Worm (Caenorhabditis elegans): ENCODE measurements around the gene irg-8.

The irg-8 gene

DNA sequence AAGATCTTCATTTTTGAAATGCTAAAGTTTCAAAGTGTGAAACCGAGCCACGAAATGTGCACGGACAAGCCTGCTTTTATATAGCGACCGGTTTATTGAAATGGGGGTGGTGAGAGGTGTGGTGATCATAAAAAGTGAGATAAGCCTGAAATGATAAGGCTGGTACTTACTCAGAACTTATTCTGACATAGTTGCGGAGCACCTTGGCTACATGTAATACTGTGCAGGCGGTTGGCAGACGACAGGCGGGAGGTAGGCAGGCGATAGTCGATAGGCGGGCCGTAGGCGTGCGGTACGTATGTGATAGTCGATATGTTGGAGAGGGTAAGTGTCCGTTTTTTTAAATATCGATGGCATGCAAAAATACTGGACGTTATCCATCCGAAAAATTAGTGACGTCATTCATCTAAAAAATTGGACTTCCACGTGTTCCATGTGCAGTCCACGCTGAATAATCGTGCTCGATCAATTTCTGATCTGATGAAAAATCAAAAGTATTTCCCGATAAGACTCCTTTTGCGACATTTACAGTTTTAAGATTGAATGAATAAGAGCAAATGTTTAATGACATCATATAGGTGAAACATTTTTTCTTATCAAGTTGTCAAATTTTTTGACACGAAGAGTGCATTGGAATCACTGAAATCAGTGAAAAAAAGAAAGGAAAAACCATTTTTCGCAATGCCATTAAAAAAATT is at the start of gene irg-8:
Gene irg-8 (minus strand): TSS at position 51 of the 698 bp plus-strand sequence.
- TF ChIP-seq swsn-7 (tag; optimal IDR thresholded peaks at IDR 0.05) = no peak
- TF ChIP-seq elt-2 (tag; optimal IDR thresholded peaks at IDR 0.05) = peak; percentile 44
- no peak for TF ChIP-seq grh-1 (GFP tag; IDR thresholded peaks at IDR 0.05)

DNA sequence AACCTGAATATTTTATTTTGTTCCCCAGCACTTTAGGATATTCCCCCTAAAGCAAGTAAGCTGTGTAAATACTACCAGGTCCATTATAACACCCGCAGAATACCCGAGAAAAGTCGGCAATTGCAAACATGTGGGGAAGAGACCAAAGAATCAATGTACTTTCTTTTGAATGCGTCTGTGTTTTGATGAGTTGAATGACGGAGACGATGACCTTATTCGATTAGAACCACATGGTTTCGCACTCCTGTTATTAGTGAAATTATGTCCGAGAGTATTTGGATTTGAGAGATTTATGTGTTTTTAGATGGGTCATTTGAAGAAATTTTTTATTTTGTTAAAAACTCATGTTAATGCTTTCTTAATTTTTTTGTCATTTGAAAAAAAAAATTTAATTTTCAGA is 47.8 kb upstream of the irg-8 start:
- TF ChIP-seq nhr-71 (tag; optimal IDR thresholded peaks at IDR 0.05) (peak; percentile 45), fkh-4 (tag; optimal IDR thresholded peaks at IDR 0.05; ENCODE audit: borderline replicate concordance) (peak; percentile 32), nhr-20 (tag; optimal IDR thresholded peaks at IDR 0.05) (peak; percentile 4), lin-13 (GFP tag; optimal IDR thresholded peaks at IDR 0.05) (peak; percentile 10), dsc-1 (tag; optimal IDR thresholded peaks at IDR 0.05) (peak; percentile 90), nhr-90 (tag; optimal IDR thresholded peaks at IDR 0.05; ENCODE audit: poor library complexity) (no peak), blmp-1 (tag; optimal IDR thresholded peaks at IDR 0.05) (peak; percentile 89), egl-27 (tag; optimal IDR thresholded peaks at IDR 0.05) (no peak), nhr-85 (tag) (peak; percentile 78), mep-1 (tag; optimal IDR thresholded peaks at IDR 0.05) (peak; percentile 2)

DNA sequence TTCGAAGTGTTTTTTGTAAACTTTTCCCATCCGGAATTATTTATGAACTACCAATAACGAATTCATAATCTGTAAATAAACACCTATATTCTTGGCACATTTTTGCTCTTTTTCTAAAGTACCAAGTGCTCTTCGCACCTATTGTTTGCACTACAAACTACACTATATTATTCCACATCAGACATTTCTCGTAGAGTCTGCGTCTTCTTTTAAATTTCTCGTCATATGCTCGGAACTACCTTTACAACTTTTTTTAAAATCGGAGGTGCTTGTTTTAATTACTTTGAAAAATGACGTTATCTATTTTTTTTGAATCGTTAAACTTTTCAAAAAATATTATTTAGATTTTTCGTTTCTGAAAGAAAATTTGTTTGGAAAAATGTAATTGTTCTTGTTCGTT is 47.3 kb upstream of the irg-8 start, which contains the start of gene nhr-201:
Gene nhr-201 (plus strand): TSS at position 29 of the 400 bp plus-strand sequence.
- peak; percentile 19 for TF ChIP-seq elt-2 (tag; optimal IDR thresholded peaks at IDR 0.05)
- no peak for TF ChIP-seq snpc-4 (tag; optimal IDR thresholded peaks at IDR 0.05)
- no peak for TF ChIP-seq efl-1 (optimal IDR thresholded peaks at IDR 0.05)
- TF ChIP-seq efl-1 (GFP tag; optimal IDR thresholded peaks at IDR 0.05 in 1 of 2) = peak in 1 of 2 experiments; percentile 84
- TF ChIP-seq C16A3.4 (tag; optimal IDR thresholded peaks at IDR 0.05) = no peak
- TF ChIP-seq nhr-71 (tag; optimal IDR thresholded peaks at IDR 0.05) = peak; percentile 10
- TF ChIP-seq ces-1 (GFP tag; optimal IDR thresholded peaks at IDR 0.05) = no peak
- TF ChIP-seq nhr-20 (tag; optimal IDR thresholded peaks at IDR 0.05) = peak; percentile 85

DNA sequence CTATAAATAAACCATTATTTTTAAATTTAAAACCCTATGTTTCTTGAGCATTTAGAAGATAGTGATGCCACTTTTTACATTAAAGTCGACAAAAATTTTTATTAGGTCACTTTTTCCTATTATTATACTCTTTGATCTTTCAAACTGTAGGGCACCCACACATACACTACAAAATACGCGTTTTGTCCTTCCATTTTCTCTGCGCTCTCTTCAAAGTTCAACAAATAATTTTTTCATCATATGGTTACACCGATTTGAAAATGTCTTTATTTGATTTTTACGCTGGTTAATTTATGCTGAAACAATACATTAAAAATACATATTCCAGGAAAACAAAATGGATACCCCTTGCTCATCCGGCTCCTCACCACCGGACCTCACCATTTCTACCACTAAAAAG is 44.8 kb upstream of the irg-8 start, which contains the start of gene nhr-202:
Gene nhr-202 (plus strand): TSS at position 326 of the 400 bp plus-strand sequence.
- TF ChIP-seq xbp-1 (tag; optimal IDR thresholded peaks at IDR 0.05) (no peak), nhr-85 (tag) (peak; percentile 70), snu-23 (GFP tag; optimal IDR thresholded peaks at IDR 0.05) (peak; percentile 29), unc-62 (GFP tag; optimal IDR thresholded peaks at IDR 0.05) (no peak), elt-2 (tag; optimal IDR thresholded peaks at IDR 0.05) (peak; percentile 24), egl-27 (tag; optimal IDR thresholded peaks at IDR 0.05) (no peak), aly-2 (tag; optimal IDR thresholded peaks at IDR 0.05) (no peak), C16A3.4 (tag; optimal IDR thresholded peaks at IDR 0.05) (no peak), nhr-77 (tag; optimal IDR thresholded peaks at IDR 0.05) (no peak), mep-1 (tag; optimal IDR thresholded peaks at IDR 0.05) (peak; percentile 25), ama-1 (optimal IDR thresholded peaks at IDR 0.05) (no peak), nhr-11 (tag; optimal IDR thresholded peaks at IDR 0.05) (no peak), rnt-1 (tag; optimal IDR thresholded peaks at IDR 0.05) (no peak), nhr-71 (tag; optimal IDR thresholded peaks at IDR 0.05) (peak; percentile 39), ets-5 (GFP tag; IDR thresholded peaks at IDR 0.05) (no peak), lin-35 (GFP tag; optimal IDR thresholded peaks at IDR 0.05) (peak in 1 of 2 experiments; percentile 11), efl-1 (optimal IDR thresholded peaks at IDR 0.05) (no peak), efl-1 (GFP tag; optimal IDR thresholded peaks at IDR 0.05 in 1 of 2) (peak in 1 of 2 experiments; percentile 8), lsy-2 (tag; optimal IDR thresholded peaks at IDR 0.05) (peak in 1 of 2 experiments; percentile 5), nhr-20 (tag; optimal IDR thresholded peaks at IDR 0.05) (peak; percentile 66), hlh-17 (GFP tag; optimal IDR thresholded peaks at IDR 0.05; ENCODE audit: borderline replicate concordance) (no peak)

DNA sequence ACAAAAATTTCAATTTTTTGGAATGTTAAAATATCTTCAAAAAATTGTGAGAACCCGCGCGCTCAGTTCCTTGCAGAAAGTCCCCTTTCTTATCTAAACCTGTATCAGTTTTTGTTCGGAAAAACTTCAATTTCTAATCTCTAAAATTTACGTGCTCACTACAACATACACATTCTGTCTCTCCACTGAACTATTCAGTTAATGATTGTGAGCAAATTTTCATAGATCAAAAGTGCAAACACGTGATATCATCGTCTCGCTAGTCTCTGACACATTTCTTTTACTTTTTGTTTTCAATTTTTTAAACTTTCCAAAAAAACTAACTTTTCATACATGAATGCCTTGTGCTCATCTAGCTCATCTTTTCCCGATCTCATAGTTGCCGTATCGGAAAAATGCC is 42.0 kb upstream of the irg-8 start, which contains the start of gene nhr-203:
Gene nhr-203 (plus strand): TSS at position 332 of the 400 bp plus-strand sequence.
- TF ChIP-seq sup-37 (GFP tag; optimal IDR thresholded peaks at IDR 0.05) (no peak), fkh-4 (tag; optimal IDR thresholded peaks at IDR 0.05; ENCODE audit: borderline replicate concordance) (no peak), nhr-71 (tag; optimal IDR thresholded peaks at IDR 0.05) (peak; percentile 43), nhr-90 (tag; optimal IDR thresholded peaks at IDR 0.05; ENCODE audit: poor library complexity) (peak; percentile 4), irx-1 (tag; optimal IDR thresholded peaks at IDR 0.05) (no peak), dpl-1 (GFP tag; optimal IDR thresholded peaks at IDR 0.05) (no peak), ces-1 (GFP tag; optimal IDR thresholded peaks at IDR 0.05) (no peak), Y116A8C.19 (tag; optimal IDR thresholded peaks at IDR 0.05; ENCODE audit: borderline replicate concordance) (no peak), C16A3.4 (tag; optimal IDR thresholded peaks at IDR 0.05) (no peak), egl-27 (tag; optimal IDR thresholded peaks at IDR 0.05) (no peak), lin-15B (tag; optimal IDR thresholded peaks at IDR 0.05) (no peak), mdl-1 (tag; optimal IDR thresholded peaks at IDR 0.05) (no peak), nhr-20 (tag; optimal IDR thresholded peaks at IDR 0.05) (peak; percentile 48), dsc-1 (tag; optimal IDR thresholded peaks at IDR 0.05) (no peak), nhr-47 (tag; optimal IDR thresholded peaks at IDR 0.05) (no peak), aly-2 (tag; optimal IDR thresholded peaks at IDR 0.05) (no peak), elt-3 (tag; optimal IDR thresholded peaks at IDR 0.05) (no peak), fkh-8 (tag; optimal IDR thresholded peaks at IDR 0.05) (no peak), ceh-82 (tag; optimal IDR thresholded peaks at IDR 0.05) (no peak), swsn-7 (tag; optimal IDR thresholded peaks at IDR 0.05) (no peak), ztf-4 (tag; optimal IDR thresholded peaks at IDR 0.05) (no peak)

Measured in whole organism, L1 larva.